Fruit fly (Drosophila melanogaster) whole organism, embryonic: Measurements from ENCODE around the gene CG7781.

ENCODE experiments used
- Bteb2 ChIP-seq: fragments of 200-800 bp; sonication (Bioruptor generic); optimal IDR thresholded peaks from 2 replicates; lab custom pipeline; 2016; ENCODE audit warnings: missing biosample characterization, missing genetic modification characterization
- CG10366 ChIP-seq: fragments of 200-800 bp; sonication (Bioruptor generic); IDR thresholded peaks from 2 replicates; pipeline ENCODE4 v1.3.6; 2022; ENCODE audit warnings: missing biosample characterization, missing genetic modification characterization
- CG10979 ChIP-seq: fragments of 200-800 bp; sonication (Bioruptor generic); optimal IDR thresholded peaks from 2 replicates; lab custom pipeline; 2018; ENCODE audit warnings: missing biosample characterization, mild to moderate bottlenecking, missing genetic modification characterization, moderate library complexity
- CG11696 ChIP-seq: fragments of 200-800 bp; sonication (Bioruptor generic); IDR thresholded peaks from 2 replicates; pipeline ENCODE4 v1.3.6; 2022; ENCODE audit warnings: missing biosample characterization, missing genetic modification characterization
- CG12104 ChIP-seq: fragments of 200-800 bp; sonication (Bioruptor generic); optimal IDR thresholded peaks from 3 replicates; lab custom pipeline; 2016; ENCODE audit warnings: missing biosample characterization, missing genetic modification characterization
- CG12659 ChIP-seq: fragments of 200-800 bp; sonication (Bioruptor generic); optimal IDR thresholded peaks from 3 replicates; lab custom pipeline; 2017; ENCODE audit warnings: mild to moderate bottlenecking, missing biosample characterization, missing genetic modification reagents, missing genetic modification characterization
- CG14860 ChIP-seq: fragments of 200-800 bp; sonication (Bioruptor generic); IDR thresholded peaks from 3 replicates; pipeline ENCODE4 v1.3.6; 2022; ENCODE audit warnings: missing biosample characterization, missing genetic modification characterization; ENCODE audit not compliant: partially characterized antibody
- CG15696 ChIP-seq: fragments of 200-800 bp; sonication (Bioruptor generic); optimal IDR thresholded peaks from 2 replicates; lab custom pipeline; 2019; ENCODE audit warnings: missing biosample characterization, mild to moderate bottlenecking, missing genetic modification characterization, moderate library complexity
- CG1602 ChIP-seq: fragments of 200-800 bp; sonication (Bioruptor generic); optimal IDR thresholded peaks from 3 replicates; lab custom pipeline; 2016; ENCODE audit warnings: missing biosample characterization, missing genetic modification characterization
- CG16815 ChIP-seq: fragments of 200-800 bp; sonication (Bioruptor generic); optimal IDR thresholded peaks from 3 replicates; lab custom pipeline; 2017; ENCODE audit warnings: missing biosample characterization, mild to moderate bottlenecking, missing genetic modification characterization
- CG17568 ChIP-seq: fragments of 200-800 bp; sonication (Bioruptor generic); optimal IDR thresholded peaks from 2 replicates; lab custom pipeline; 2018; ENCODE audit warnings: missing biosample characterization, mild to moderate bottlenecking, missing genetic modification characterization, moderate library complexity
- CG2678 ChIP-seq: fragments of 200-800 bp; sonication (Bioruptor generic); optimal IDR thresholded peaks from 3 replicates; lab custom pipeline; 2019; ENCODE audit warnings: missing biosample characterization, mild to moderate bottlenecking, missing genetic modification characterization, moderate library complexity
- CG30431 ChIP-seq: fragments of 200-800 bp; sonication (Bioruptor generic); optimal IDR thresholded peaks from 2 replicates; lab custom pipeline; 2017; ENCODE audit warnings: missing biosample characterization, missing genetic modification characterization
- CG32772 ChIP-seq: fragments of 200-800 bp; sonication (Bioruptor generic); IDR thresholded peaks from 2 replicates; pipeline ENCODE4 v1.3.6; 2022; ENCODE audit warnings: missing biosample characterization, missing genetic modification characterization
- CG3847 ChIP-seq: fragments of 200-800 bp; sonication (Bioruptor generic); IDR thresholded peaks from 2 replicates; pipeline ENCODE4 v1.3.6; 2022; ENCODE audit warnings: missing biosample characterization, missing genetic modification characterization
- CG5180 ChIP-seq: fragments of 200-800 bp; sonication (Bioruptor generic); optimal IDR thresholded peaks from 3 replicates; lab custom pipeline; 2017; ENCODE audit warnings: missing biosample characterization, missing genetic modification characterization, mild to moderate bottlenecking, moderate library complexity, missing genetic modification reagents
- CG7987 ChIP-seq: fragments of 200-800 bp; sonication (Bioruptor generic); optimal IDR thresholded peaks from 2 replicates; lab custom pipeline; 2018; ENCODE audit warnings: missing biosample characterization, mild to moderate bottlenecking, missing genetic modification characterization, moderate library complexity
- Dfd ChIP-seq, 2 experiments: fragments of >200 bp; optimal IDR thresholded peaks; 2 replicates each; lab custom pipeline; 2017; ENCODE audit warnings: missing biosample characterization in 2 of 2, missing genetic modification characterization in 2 of 2
- Dp ChIP-seq: fragments of 200-800 bp; sonication (Bioruptor generic); optimal IDR thresholded peaks from 2 replicates; lab custom pipeline; 2018; ENCODE audit warnings: missing biosample characterization, mild to moderate bottlenecking, missing genetic modification characterization, moderate library complexity
- GATAe ChIP-seq: fragments of 200-800 bp; sonication (Bioruptor generic); conservative IDR thresholded peaks from 2 replicates; pipeline ENCODE4 v1.3.6; 2022; ENCODE audit warnings: missing biosample characterization, missing genetic modification characterization
- H15 ChIP-seq: fragments of 200-800 bp; sonication (Bioruptor generic); IDR thresholded peaks from 3 replicates; pipeline ENCODE4 v1.3.6; 2022; ENCODE audit warnings: missing biosample characterization, missing genetic modification characterization
- H2.0 ChIP-seq: fragments of 200-800 bp; sonication (Bioruptor generic); IDR thresholded peaks from 2 replicates; pipeline ENCODE4 v1.3.6; 2022; ENCODE audit warnings: missing biosample characterization, missing genetic modification characterization
- NC2α ChIP-seq: fragments of 200-800 bp; sonication (Bioruptor generic); optimal IDR thresholded peaks from 2 replicates; lab custom pipeline; 2016; ENCODE audit warnings: missing biosample characterization, missing genetic modification characterization
- Ravus ChIP-seq: fragments of 200-800 bp; sonication (Bioruptor generic); IDR thresholded peaks from 2 replicates; pipeline ENCODE4 v1.3.6; 2022; ENCODE audit warnings: missing biosample characterization, missing genetic modification characterization
- TFAM ChIP-seq: fragments of 200-800 bp; sonication (Bioruptor generic); optimal IDR thresholded peaks from 2 replicates; lab custom pipeline; 2017; ENCODE audit warnings: missing biosample characterization, missing genetic modification characterization, inconsistent platforms
- bsh ChIP-seq, 2 experiments: fragments of 200-800 bp; sonication (Bioruptor generic); optimal IDR thresholded peaks; 2 replicates each; lab custom pipeline; 2017 to 2018; ENCODE audit warnings: mild to moderate bottlenecking in 2 of 2, missing biosample characterization in 2 of 2, missing genetic modification characterization in 2 of 2, moderate library complexity in 1 of 2
- cato ChIP-seq: fragments of 200-800 bp; sonication (Bioruptor generic); optimal IDR thresholded peaks from 2 replicates; lab custom pipeline; 2016; ENCODE audit warnings: missing biosample characterization, missing genetic modification characterization, borderline replicate concordance
- chif ChIP-seq, 2 experiments: fragments of 200-800 bp; sonication (Bioruptor generic); optimal IDR thresholded peaks; 3 replicates each; lab custom pipeline; 2016; ENCODE audit warnings: missing biosample characterization in 2 of 2, missing genetic modification characterization in 2 of 2
- chn ChIP-seq: fragments of 200-800 bp; sonication (Bioruptor generic); optimal IDR thresholded peaks from 2 replicates; lab custom pipeline; 2016; ENCODE audit warnings: missing biosample characterization, missing genetic modification characterization
- crc ChIP-seq: fragments of 200-800 bp; sonication (Bioruptor generic); optimal IDR thresholded peaks from 2 replicates; lab custom pipeline; 2016; ENCODE audit warnings: missing biosample characterization, missing genetic modification characterization
- dimm ChIP-seq: fragments of 200-800 bp; sonication (Bioruptor generic); IDR thresholded peaks from 2 replicates; pipeline ENCODE4 v1.3.6; 2022; ENCODE audit warnings: missing biosample characterization, missing genetic modification characterization
- eve ChIP-seq, 2 experiments: fragments of >200 bp; optimal IDR thresholded peaks; 2 replicates each; lab custom pipeline; 2017; ENCODE audit warnings: missing biosample characterization in 2 of 2, missing genetic modification characterization in 2 of 2
- exex ChIP-seq: fragments of 200-800 bp; sonication (Bioruptor generic); optimal IDR thresholded peaks from 4 replicates; lab custom pipeline; 2018; ENCODE audit warnings: missing biosample characterization, mild to moderate bottlenecking, missing genetic modification characterization, moderate library complexity
- fd3F ChIP-seq: fragments of 200-800 bp; sonication (Bioruptor generic); optimal IDR thresholded peaks from 2 replicates; lab custom pipeline; 2018; ENCODE audit warnings: missing biosample characterization, mild to moderate bottlenecking, missing genetic modification characterization, moderate library complexity
- insv ChIP-seq, 2 experiments: fragments of 200-800 bp; sonication (Bioruptor generic); optimal IDR thresholded peaks; 3 replicates each; lab custom pipeline; 2016 to 2018; ENCODE audit warnings: missing biosample characterization in 2 of 2, missing genetic modification characterization in 2 of 2
- jumu ChIP-seq: fragments of 200-800 bp; sonication (Bioruptor generic); optimal IDR thresholded peaks from 3 replicates; lab custom pipeline; 2016; ENCODE audit warnings: missing biosample characterization, missing genetic modification characterization
- ken ChIP-seq: fragments of 200-800 bp; sonication (Bioruptor generic); IDR thresholded peaks from 3 replicates; pipeline ENCODE4 v1.3.6; 2022; ENCODE audit warnings: missing biosample characterization, missing genetic modification characterization
- lmd ChIP-seq: fragments of 200-800 bp; sonication (Bioruptor generic); IDR thresholded peaks from 2 replicates; pipeline ENCODE4 v1.3.6; 2022; ENCODE audit warnings: missing biosample characterization, missing genetic modification characterization
- mam ChIP-seq: fragments of 200-800 bp; sonication (Bioruptor generic); optimal IDR thresholded peaks from 3 replicates; lab custom pipeline; 2016; ENCODE audit warnings: missing biosample characterization, missing genetic modification characterization
- nmo ChIP-seq: fragments of 200-800 bp; sonication (Bioruptor generic); optimal IDR thresholded peaks from 2 replicates; lab custom pipeline; 2018; ENCODE audit warnings: missing biosample characterization, mild to moderate bottlenecking, missing genetic modification characterization, moderate library complexity
- nom ChIP-seq: fragments of 200-800 bp; sonication (Bioruptor generic); optimal IDR thresholded peaks from 2 replicates; lab custom pipeline; 2017; ENCODE audit warnings: missing biosample characterization, missing genetic modification characterization, mild to moderate bottlenecking, moderate library complexity, missing genetic modification reagents
- onecut ChIP-seq: fragments of 200-800 bp; sonication (Bioruptor generic); IDR thresholded peaks from 2 replicates; pipeline ENCODE4 v1.3.6; 2022; ENCODE audit warnings: missing biosample characterization, missing genetic modification characterization
- p53 ChIP-seq: fragments of 200-800 bp; sonication (Bioruptor generic); optimal IDR thresholded peaks from 2 replicates; lab custom pipeline; 2016; ENCODE audit warnings: missing biosample characterization, missing genetic modification characterization
- pnt ChIP-seq: fragments of 200-800 bp; sonication (Bioruptor generic); optimal IDR thresholded peaks from 3 replicates; lab custom pipeline; 2016; ENCODE audit warnings: missing biosample characterization, missing genetic modification characterization
- run ChIP-seq: fragments of 200-800 bp; sonication (Bioruptor generic); optimal IDR thresholded peaks from 3 replicates; lab custom pipeline; 2018; ENCODE audit warnings: missing biosample characterization, mild to moderate bottlenecking, missing genetic modification characterization
- slbo ChIP-seq: fragments of 200-800 bp; sonication (Bioruptor generic); IDR thresholded peaks from 2 replicates; pipeline ENCODE4 v1.3.6; 2022; ENCODE audit warnings: missing biosample characterization, missing genetic modification characterization
- tgo ChIP-seq: fragments of 200-800 bp; sonication (Bioruptor generic); IDR thresholded peaks from 3 replicates; pipeline ENCODE4 v1.3.6; 2022; ENCODE audit warnings: missing biosample characterization, missing genetic modification characterization
- vvl ChIP-seq: fragments of 200-800 bp; sonication (Bioruptor generic); IDR thresholded peaks from 2 replicates; pipeline ENCODE4 v1.3.6; 2022; ENCODE audit warnings: missing biosample characterization, missing genetic modification characterization
- zf30C ChIP-seq: fragments of 200-800 bp; sonication (Bioruptor generic); optimal IDR thresholded peaks from 3 replicates; lab custom pipeline; 2018; ENCODE audit warnings: missing biosample characterization, mild to moderate bottlenecking, missing genetic modification characterization

The CG7781 gene

dm6 chr2L:8300220-8301167 lies 24.7 kb downstream of the CG7781 start, which contains the start of gene Btk (continued):
- TF ChIP-seq dimm = no peak
- TF ChIP-seq ken (GFP tag; lab: Robert Waterston, UW) = no peak
- TF ChIP-seq H15 (GFP tag; lab: Robert Waterston, UW) = no peak
- TF ChIP-seq p53 = no peak
- peak; percentile 89 for TF ChIP-seq Dp (GFP tag; lab: Kevin White, UChicago)
- TF ChIP-seq CG10979 = no peak
- TF ChIP-seq lmd (GFP tag; lab: Robert Waterston, UW) = no peak
- TF ChIP-seq CG7987 (GFP tag; lab: Kevin White, UChicago) = no peak
- peak; percentile 92 to 99 for TF ChIP-seq insv (GFP tag; optimal IDR thresholded peaks at IDR 0.05; lab: Kevin White, UChicago)
- no peak for TF ChIP-seq fd3F (GFP tag; lab: Kevin White, UChicago)
- no peak for TF ChIP-seq NC2α (GFP tag; lab: Kevin White, UChicago)
- no peak for TF ChIP-seq Dfd (GFP tag; optimal IDR thresholded peaks at IDR 0.05; lab: Kevin White, UChicago)
- no peak for TF ChIP-seq slbo (GFP tag; lab: Robert Waterston, UW)
- TF ChIP-seq CG15696 (tag; lab: Kevin White, UChicago) = no peak
- TF ChIP-seq CG11696 (GFP tag; lab: Robert Waterston, UW) = no peak
- TF ChIP-seq CG14860 = 0 out of 3 replicates have a peak, but pooled peaks have one; percentile 26
- TF ChIP-seq run = no peak
- peak; percentile 35 for TF ChIP-seq CG12659
- no peak for TF ChIP-seq CG1602
- no peak for TF ChIP-seq chn (GFP tag; lab: Kevin White, UChicago)
- TF ChIP-seq eve (GFP tag; optimal IDR thresholded peaks at IDR 0.05; lab: Kevin White, UChicago) = no peak
- no peak for TF ChIP-seq CG10366
- no peak for TF ChIP-seq CG30431 (GFP tag; lab: Kevin White, UChicago)
- TF ChIP-seq TFAM (GFP tag; lab: Kevin White, UChicago) = no peak
- no peak for TF ChIP-seq crc (GFP tag; lab: Kevin White, UChicago)
- TF ChIP-seq CG17568 (GFP tag; lab: Kevin White, UChicago) = peak; percentile 58
- TF ChIP-seq chif (GFP tag; optimal IDR thresholded peaks at IDR 0.05; lab: Kevin White, UChicago) = no peak
- no peak for TF ChIP-seq CG32772 (GFP tag; lab: Robert Waterston, UW)
- no peak for TF ChIP-seq cato (GFP tag; lab: Kevin White, UChicago)
- TF ChIP-seq H2.0 (GFP tag; lab: Robert Waterston, UW) = no peak
- no peak for TF ChIP-seq onecut
- TF ChIP-seq jumu (GFP tag; lab: Kevin White, UChicago) = no peak
- TF ChIP-seq mam = no peak
- TF ChIP-seq exex (tag; lab: Kevin White, UChicago) = peak; percentile 22
- no peak for TF ChIP-seq pnt (GFP tag; lab: Kevin White, UChicago)
- TF ChIP-seq CG16815 (GFP tag; lab: Kevin White, UChicago) = no peak
- no peak for TF ChIP-seq CG12104 (GFP tag; lab: Kevin White, UChicago)
- no peak for TF ChIP-seq CG3847
- TF ChIP-seq tgo (GFP tag; lab: Robert Waterston, UW) = no peak
- no peak for TF ChIP-seq CG2678
- TF ChIP-seq CG5180 (GFP tag; lab: Kevin White, UChicago) = no peak
- TF ChIP-seq zf30C (GFP tag; lab: Kevin White, UChicago) = no peak
- no peak for TF ChIP-seq Ravus (GFP tag; lab: Robert Waterston, UW)
- TF ChIP-seq nom (GFP tag; lab: Kevin White, UChicago) = peak; percentile 16
- TF ChIP-seq vvl (GFP tag; lab: Robert Waterston, UW) = peak; percentile 68; the same call in 1 of the 2 replicates
- TF ChIP-seq GATAe (GFP tag; lab: Robert Waterston, UW) = no peak
- TF ChIP-seq nmo (GFP tag; lab: Kevin White, UChicago) = peak; percentile 16
- no peak for TF ChIP-seq Bteb2 (GFP tag; lab: Kevin White, UChicago)
- no peak for TF ChIP-seq bsh (GFP tag; optimal IDR thresholded peaks at IDR 0.05; lab: Kevin White, UChicago)
